Worm (Caenorhabditis elegans): ENCODE measurements around the gene fbxa-120.

ce11 chrX:17256769-17257168, 45.8 kb upstream of the fbxa-120 start, which contains the start of gene Y40C7B.4:
- TF ChIP-seq nhr-11 (tag; optimal IDR thresholded peaks at IDR 0.05) (no peak), ama-1 (optimal IDR thresholded peaks at IDR 0.05) (no peak), npax-4 (tag; optimal IDR thresholded peaks at IDR 0.05) (no peak)

All from whole organism, late embryonic.